Fruit fly (Drosophila melanogaster) S2 (cell line): ENCODE data around the gene CG14537.

ENCODE experiments used
- CG8478 ChIP-seq: fragments of >200 bp; optimal IDR thresholded peaks from 2 replicates; lab custom pipeline; 2018
- CTCF ChIP-seq, 2 experiments: fragments of >200 bp; optimal IDR thresholded peaks; 2 replicates each; lab custom pipeline; 2018

dm6 chr2L:7833650-7834049 is 6.6 kb upstream of the CG14537 start:
- TF ChIP-seq CTCF (optimal IDR thresholded peaks at IDR 0.05; lab: Kevin White, UChicago) (no peak), CG8478 (no peak)
